Worm (Caenorhabditis elegans): ENCODE data around the gene M01D1.12.
"Not testable (repeated sequence)": the region's sequence is repeated elsewhere in the genome, so short reads cannot be mapped to it uniquely, and the experiment has no call there.

DNA sequence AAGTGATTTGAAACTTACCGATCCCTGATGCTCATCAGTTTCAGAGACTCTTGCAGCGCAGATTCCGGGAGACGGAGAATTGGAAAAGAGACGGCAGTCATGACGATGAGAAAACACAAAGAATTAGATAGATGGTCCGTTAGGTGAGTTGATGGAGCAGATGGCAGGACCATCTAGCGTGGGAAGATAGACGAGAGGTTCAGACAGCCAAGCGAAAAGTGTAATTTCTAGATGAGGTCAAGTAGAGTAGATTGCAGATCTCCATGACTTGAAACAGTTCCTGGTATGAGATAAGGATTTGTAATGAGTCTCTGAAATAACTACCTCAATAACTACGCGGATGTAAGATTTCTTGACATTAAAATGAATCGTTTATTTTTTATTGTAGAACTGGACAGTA, 30.7 kb upstream of the M01D1.12 start, which contains the start of gene F45D11.11:
- TF ChIP-seq unc-39 (tag; optimal IDR thresholded peaks at IDR 0.05); unc-62 (GFP tag; optimal IDR thresholded peaks at IDR 0.05); nhr-237 (tag; optimal IDR thresholded peaks at IDR 0.05); elt-1 (tag; optimal IDR thresholded peaks at IDR 0.05; ENCODE audit: borderline replicate concordance, insufficient read depth); hlh-1 (tag; optimal IDR thresholded peaks at IDR 0.05); drap-1 (GFP tag; optimal IDR thresholded peaks at IDR 0.05); ztf-11 (tag; optimal IDR thresholded peaks at IDR 0.05); elt-3 (tag; optimal IDR thresholded peaks at IDR 0.05); sptf-1 (tag; optimal IDR thresholded peaks at IDR 0.05); blmp-1 (tag; optimal IDR thresholded peaks at IDR 0.05); pha-4 (tag; optimal IDR thresholded peaks at IDR 0.05); nhr-28 (tag; optimal IDR thresholded peaks at IDR 0.05); snpc-4 (tag; optimal IDR thresholded peaks at IDR 0.05): not testable (repeated sequence)

All from whole organism, mixed stage, embryonic.